Worm (Caenorhabditis elegans) whole organism, young adult: ENCODE measurements around the gene srh-187.

Experiments used
- B0035.1 ChIP-seq: sonication (generic microtip); optimal IDR thresholded peaks from 2 replicates; lab custom pipeline; 2016; ENCODE audit warnings: missing genetic modification characterization, mild to moderate bottlenecking, missing compliant biosample characterization, missing genotype, missing genetic modification reagents
- B0261.1 ChIP-seq: sonication (generic microtip); optimal IDR thresholded peaks from 2 replicates; lab custom pipeline; 2016; ENCODE audit warnings: mild to moderate bottlenecking, missing genetic modification characterization, moderate library complexity, missing compliant biosample characterization
- C17E4.6 ChIP-seq: fragments of 200-800 bp; sonication (Bioruptor generic); IDR thresholded peaks from 2 replicates; pipeline ENCODE4 v1.3.6; 2022; ENCODE audit warnings: missing genetic modification reagents, missing genetic modification characterization, missing compliant biosample characterization
- F10E7.11 ChIP-seq: sonication (generic microtip); optimal IDR thresholded peaks from 2 replicates; lab custom pipeline; 2017; ENCODE audit warnings: mild to moderate bottlenecking, missing genetic modification characterization, moderate library complexity, missing compliant biosample characterization
- F49E8.2 ChIP-seq: sonication (generic microtip); optimal IDR thresholded peaks from 3 replicates; lab custom pipeline; 2017; ENCODE audit warnings: missing genetic modification characterization, mild to moderate bottlenecking, missing compliant biosample characterization, antibody characterized with exemption, moderate library complexity; ENCODE audit not compliant: insufficient read depth
- K12H6.12 ChIP-seq: fragments of 200-800 bp; sonication (Bioruptor generic); optimal IDR thresholded peaks from 2 replicates; lab custom pipeline; 2018; ENCODE audit warnings: mild to moderate bottlenecking, missing genetic modification characterization, missing compliant biosample characterization
- T07F8.4 ChIP-seq: sonication (generic microtip); optimal IDR thresholded peaks from 2 replicates; lab custom pipeline; 2016; ENCODE audit warnings: mild to moderate bottlenecking, missing genetic modification characterization, moderate library complexity, missing compliant biosample characterization
- T26A5.8 ChIP-seq: sonication (generic microtip); optimal IDR thresholded peaks from 2 replicates; lab custom pipeline; 2016; ENCODE audit warnings: missing genetic modification characterization, missing compliant biosample characterization
- Y79H2A.3 ChIP-seq: fragments of 200-800 bp; sonication (Bioruptor generic); conservative IDR thresholded peaks from 2 replicates; pipeline ENCODE4 v1.3.6; 2022; ENCODE audit warnings: missing genetic modification reagents, missing genetic modification characterization, missing compliant biosample characterization
- ama-1 ChIP-seq, 3 experiments: fragments of 150-350 bp in 1 of 3; sonication (generic microtip) in 2 of 3; optimal IDR thresholded peaks; 2 replicates each; lab custom pipeline; 2014 to 2018; ENCODE audit warnings: missing biosample characterization in 2 of 3, missing genetic modification characterization in 2 of 3, missing genetic modification reagents in 2 of 3
- aptf-2 ChIP-seq: fragments of 200-800 bp; sonication (Bioruptor generic); conservative IDR thresholded peaks from 2 replicates; pipeline ENCODE4 v1.3.6; 2022; ENCODE audit warnings: missing genetic modification reagents, missing genetic modification characterization, missing compliant biosample characterization
- cebp-1 ChIP-seq, 2 experiments: fragments of 200-800 bp in 1 of 2; sonication (Bioruptor generic) in 1 of 2; sonication (generic microtip) in 1 of 2; IDR thresholded peaks in 1 of 2; optimal IDR thresholded peaks in 1 of 2; 2 replicates each; pipeline versions ENCODE4 v1.3.6 to Lab custom; 2017 to 2022; ENCODE audit warnings: missing compliant biosample characterization in 2 of 2, missing genetic modification characterization in 2 of 2, mild to moderate bottlenecking in 1 of 2, missing genetic modification reagents in 1 of 2, moderate library complexity in 1 of 2
- ceh-79 ChIP-seq: sonication (generic microtip); optimal IDR thresholded peaks from 2 replicates; lab custom pipeline; 2017; ENCODE audit warnings: mild to moderate bottlenecking, missing genetic modification characterization, missing compliant biosample characterization
- fkh-3 ChIP-seq: sonication (generic microtip); optimal IDR thresholded peaks from 2 replicates; lab custom pipeline; 2016; ENCODE audit warnings: mild to moderate bottlenecking, missing genetic modification characterization, missing compliant biosample characterization
- him-1 ChIP-seq: sonication (generic microtip); optimal IDR thresholded peaks from 2 replicates; lab custom pipeline; 2016; ENCODE audit warnings: missing genotype, missing genetic modification reagents, missing genetic modification characterization, missing compliant biosample characterization
- hmg-20 ChIP-seq: fragments of 200-800 bp; sonication (Bioruptor generic); IDR thresholded peaks from 2 replicates; pipeline ENCODE4 v1.3.6; 2022; ENCODE audit warnings: missing genetic modification reagents, missing genetic modification characterization, missing compliant biosample characterization
- lin-35 ChIP-seq, 3 experiments: fragments of 150-350 bp in 2 of 3; sonication (generic microtip) in 1 of 3; optimal IDR thresholded peaks; 2 replicates each; lab custom pipeline; 2014 to 2018; ENCODE audit warnings: missing biosample characterization in 3 of 3, missing genetic modification characterization in 3 of 3, missing genetic modification reagents in 3 of 3
- lin-54 ChIP-seq: fragments of 200-800 bp; sonication (Bioruptor generic); optimal IDR thresholded peaks from 2 replicates; lab custom pipeline; 2018; ENCODE audit warnings: mild to moderate bottlenecking, missing genetic modification characterization, missing compliant biosample characterization
- madf-10 ChIP-seq: sonication (generic microtip); optimal IDR thresholded peaks from 2 replicates; lab custom pipeline; 2016; ENCODE audit warnings: mild to moderate bottlenecking, missing genetic modification characterization, missing compliant biosample characterization
- madf-3 ChIP-seq: fragments of 200-800 bp; sonication (Bioruptor generic); IDR thresholded peaks from 2 replicates; pipeline ENCODE4 v1.3.6; 2022; ENCODE audit warnings: missing genetic modification reagents, missing genetic modification characterization, missing compliant biosample characterization
- mel-28 ChIP-seq: sonication (generic microtip); optimal IDR thresholded peaks from 2 replicates; lab custom pipeline; 2016; ENCODE audit warnings: borderline replicate concordance, mild to moderate bottlenecking, missing genetic modification characterization, missing compliant biosample characterization
- nfyb-1 ChIP-seq: fragments of 200-800 bp; sonication (Bioruptor generic); IDR thresholded peaks from 2 replicates; pipeline ENCODE4 v1.3.6; 2022; ENCODE audit warnings: missing genetic modification reagents, missing genetic modification characterization, missing compliant biosample characterization
- nhr-90 ChIP-seq: sonication (generic microtip); optimal IDR thresholded peaks from 2 replicates; lab custom pipeline; 2016; ENCODE audit warnings: missing genotype, mild to moderate bottlenecking, missing genetic modification characterization, missing compliant biosample characterization
- rec-8 ChIP-seq, 2 experiments: sonication (generic microtip); optimal IDR thresholded peaks; 2 replicates each; lab custom pipeline; 2016; ENCODE audit warnings: mild to moderate bottlenecking in 2 of 2, missing genetic modification characterization in 2 of 2, missing genetic modification reagents in 2 of 2, missing genotype in 2 of 2, missing biosample characterization in 1 of 2, missing compliant biosample characterization in 1 of 2, moderate library complexity in 1 of 2
- rpc-1 ChIP-seq, 2 experiments: fragments of 150-350 bp in 1 of 2; sonication (generic microtip) in 1 of 2; optimal IDR thresholded peaks; 2 replicates each; lab custom pipeline; 2014 to 2018; ENCODE audit warnings: missing biosample characterization in 1 of 2, missing genetic modification characterization in 1 of 2, missing genetic modification reagents in 1 of 2, missing genotype in 1 of 2
- sdz-38 ChIP-seq: sonication (generic microtip); optimal IDR thresholded peaks from 2 replicates; lab custom pipeline; 2016; ENCODE audit warnings: missing genotype, missing genetic modification characterization, missing compliant biosample characterization
- sea-2 ChIP-seq: fragments of 200-800 bp; sonication (Bioruptor generic); IDR thresholded peaks from 2 replicates; pipeline ENCODE4 v1.3.6; 2022; ENCODE audit warnings: missing genetic modification characterization, missing compliant biosample characterization
- snpc-3.4 ChIP-seq: sonication (generic microtip); optimal IDR thresholded peaks from 2 replicates; lab custom pipeline; 2017; ENCODE audit warnings: missing genetic modification characterization, mild to moderate bottlenecking, missing compliant biosample characterization, antibody characterized with exemption, moderate library complexity, missing genotype, missing genetic modification reagents
- tbp1 ChIP-seq: fragments of 200-800 bp; sonication (Bioruptor generic); optimal IDR thresholded peaks from 2 replicates; lab custom pipeline; 2018; ENCODE audit warnings: mild to moderate bottlenecking, missing genetic modification characterization, missing compliant biosample characterization
- unc-130 ChIP-seq: sonication (generic microtip); optimal IDR thresholded peaks from 2 replicates; lab custom pipeline; 2016; ENCODE audit warnings: missing genetic modification reagents, missing genetic modification characterization, missing compliant biosample characterization
- zfh-2 ChIP-seq: fragments of 200-800 bp; sonication (Bioruptor generic); conservative IDR thresholded peaks from 2 replicates; pipeline ENCODE4 v1.3.6; 2022; ENCODE audit warnings: missing genetic modification reagents, missing genetic modification characterization, missing compliant biosample characterization
- ztf-25 ChIP-seq: fragments of 200-800 bp; sonication (Bioruptor generic); IDR thresholded peaks from 2 replicates; pipeline ENCODE4 v1.3.6; 2022; ENCODE audit warnings: missing genetic modification reagents, missing genetic modification characterization, missing compliant biosample characterization
- ztf-28 ChIP-seq: fragments of 200-800 bp; sonication (Bioruptor generic); IDR thresholded peaks from 2 replicates; pipeline ENCODE4 v1.3.6; 2022; ENCODE audit warnings: missing genetic modification reagents, missing genetic modification characterization, missing compliant biosample characterization

Gene srh-187

DNA sequence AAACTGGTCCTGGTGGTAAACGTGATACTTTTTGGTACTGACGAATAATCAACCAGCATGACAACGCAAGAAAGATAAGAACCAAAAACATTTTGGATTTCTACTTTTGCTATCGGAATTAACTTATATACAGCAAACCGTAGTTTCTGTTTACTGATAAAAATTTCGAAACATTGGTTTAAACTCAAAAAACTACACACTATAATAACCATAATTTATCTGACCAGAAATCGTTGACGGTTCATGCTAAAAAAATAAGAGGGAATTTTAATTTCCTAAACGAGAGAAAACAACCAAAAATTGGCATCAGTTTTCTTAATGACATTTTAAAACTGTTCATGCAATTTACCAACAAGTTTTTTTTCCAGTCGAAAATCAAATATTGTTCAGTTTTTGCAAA, 21.9 kb upstream of the srh-187 start, which contains the start of gene cyp-35A1:
Gene cyp-35A1, minus strand, starts transcription at position 101 of the 400 bp plus-strand sequence.
- TF ChIP-seq B0035.1 (tag; lab: Kevin White, UChicago) (no peak), F10E7.11 (no peak), B0261.1 (no peak), nfyb-1 (GFP tag; lab: Robert Waterston, UW) (no peak), Y79H2A.3 (GFP tag; lab: Robert Waterston, UW) (no peak), tbp1 (GFP tag; lab: Kevin White, UChicago) (no peak), aptf-2 (GFP tag; lab: Robert Waterston, UW) (no peak), sdz-38 (tag; lab: Kevin White, UChicago) (no peak), ceh-79 (tag; lab: Kevin White, UChicago) (no peak), ztf-25 (GFP tag; lab: Robert Waterston, UW) (no peak), cebp-1 (GFP tag; IDR thresholded peaks at IDR 0.05; lab: Robert Waterston, UW) (no peak), cebp-1 (tag; optimal IDR thresholded peaks at IDR 0.05; lab: Kevin White, UChicago) (no peak)

DNA sequence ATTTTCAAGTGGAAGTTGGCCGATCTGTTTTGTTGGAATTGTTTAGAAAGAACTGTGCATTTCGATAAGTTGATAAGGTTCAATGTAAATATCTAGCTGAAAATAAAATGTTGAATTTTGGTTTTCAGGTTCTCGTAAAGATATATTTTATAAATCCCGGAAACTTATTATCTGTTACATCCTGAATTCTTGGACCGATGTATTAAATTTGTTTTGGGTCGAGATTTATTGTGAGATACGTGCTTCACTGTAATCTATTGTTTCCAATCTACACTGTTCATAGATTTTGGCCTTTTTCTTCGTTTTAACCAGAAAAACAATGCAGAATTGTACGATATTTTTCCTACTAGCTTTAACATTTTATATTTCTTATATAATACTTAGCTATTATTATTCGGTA, 17.4 kb upstream of the srh-187 start, which contains the start of gene C03G6.6:
Gene C03G6.6, plus strand, starts transcription at position 301 of the 400 bp plus-strand sequence.
- no peak for TF ChIP-seq rec-8 (tag; optimal IDR thresholded peaks at IDR 0.05; lab: Kevin White, UChicago)
- TF ChIP-seq zfh-2 (GFP tag; lab: Robert Waterston, UW) = no peak
- no peak for TF ChIP-seq C17E4.6 (GFP tag; lab: Robert Waterston, UW)
- no peak for TF ChIP-seq nhr-90 (tag; lab: Kevin White, UChicago)
- TF ChIP-seq lin-35 (GFP tag; optimal IDR thresholded peaks at IDR 0.05; lab: Kevin White, UChicago) = no peak
- no peak for TF ChIP-seq rpc-1 (optimal IDR thresholded peaks at IDR 0.05; lab: Kevin White, UChicago)
- TF ChIP-seq rpc-1 (tag; optimal IDR thresholded peaks at IDR 0.05; lab: Kevin White, UChicago) = no peak
- no peak for TF ChIP-seq ceh-79 (tag; lab: Kevin White, UChicago)
- no peak for TF ChIP-seq sea-2 (GFP tag; lab: Robert Waterston, UW)
- no peak for TF ChIP-seq T26A5.8 (tag; lab: Kevin White, UChicago)
- TF ChIP-seq ztf-28 (GFP tag; lab: Robert Waterston, UW) = no peak
- no peak for TF ChIP-seq him-1
- no peak for TF ChIP-seq T07F8.4 (tag; lab: Kevin White, UChicago)
- no peak for TF ChIP-seq snpc-3.4 (tag; lab: Kevin White, UChicago)
- TF ChIP-seq madf-10 = no peak
- no peak for TF ChIP-seq K12H6.12 (tag; lab: Kevin White, UChicago)
- no peak for TF ChIP-seq madf-3

DNA sequence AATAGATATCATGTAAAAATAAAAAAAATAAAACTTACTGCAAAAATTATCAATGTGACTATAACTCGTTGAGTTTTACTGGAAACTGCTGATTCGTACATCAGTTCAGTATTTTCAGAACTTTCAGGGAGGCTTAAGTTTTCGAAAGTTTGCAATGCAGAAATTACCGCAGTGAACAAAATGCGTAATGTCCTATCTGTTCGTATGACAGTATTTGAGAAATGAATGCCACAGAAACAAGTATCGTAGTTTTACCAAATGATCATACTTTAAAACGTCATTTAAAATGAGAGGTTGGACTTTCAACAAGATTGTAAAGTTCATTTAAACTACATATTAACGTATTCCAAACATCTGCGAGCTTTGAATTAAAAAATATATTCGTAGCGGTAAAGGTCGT, 17.0 kb upstream of the srh-187 start, which contains the start of gene C03G6.21:
Gene C03G6.21, minus strand, starts transcription at position 101 of the 400 bp plus-strand sequence.
- no peak for TF ChIP-seq F49E8.2
- no peak for TF ChIP-seq fkh-3 (tag; lab: Kevin White, UChicago)
- no peak for TF ChIP-seq lin-54 (GFP tag; lab: Kevin White, UChicago)
- no peak for TF ChIP-seq unc-130 (GFP tag; lab: Kevin White, UChicago)
- TF ChIP-seq hmg-20 (GFP tag; lab: Robert Waterston, UW) = no peak
- no peak for TF ChIP-seq cebp-1 (GFP tag; IDR thresholded peaks at IDR 0.05; lab: Robert Waterston, UW)
- TF ChIP-seq cebp-1 (tag; optimal IDR thresholded peaks at IDR 0.05; lab: Kevin White, UChicago) = no peak
- no peak for TF ChIP-seq Y79H2A.3 (GFP tag; lab: Robert Waterston, UW)
- no peak for TF ChIP-seq mel-28 (tag; lab: Kevin White, UChicago)
- no peak for TF ChIP-seq ama-1 (optimal IDR thresholded peaks at IDR 0.05; lab: Kevin White, UChicago)
- TF ChIP-seq ama-1 (GFP tag; optimal IDR thresholded peaks at IDR 0.05; lab: Kevin White, UChicago) = no peak
